Worm (Caenorhabditis elegans): ENCODE data around the gene cec-2.

DNA sequence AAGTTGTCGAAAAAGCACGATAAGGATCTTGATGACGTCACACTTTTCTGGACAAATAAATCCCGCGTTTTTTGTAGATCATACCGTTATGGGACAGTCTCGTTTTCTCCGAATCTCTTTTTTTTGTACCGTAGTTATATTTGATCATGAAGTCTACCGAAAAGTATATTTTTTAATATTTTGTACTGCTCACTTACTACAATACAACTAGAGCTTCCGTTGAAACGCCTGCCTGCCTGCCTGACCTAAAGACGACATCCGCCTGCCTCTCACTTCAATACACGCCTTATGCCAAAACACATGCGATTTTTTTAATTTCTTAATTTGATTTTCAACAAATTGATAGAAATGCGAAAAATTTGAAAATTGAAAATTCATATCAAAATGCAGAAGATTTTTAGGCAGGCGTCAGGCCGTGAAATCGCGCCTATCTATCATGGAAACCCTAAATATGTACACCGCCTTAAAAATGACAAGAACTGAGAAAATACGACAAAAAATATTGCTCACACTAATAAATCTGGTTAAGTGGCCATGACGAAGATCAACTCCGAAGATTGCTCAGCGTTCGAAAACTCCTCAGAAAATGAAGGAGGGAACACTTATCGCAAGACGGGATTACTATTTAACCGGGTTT, 55.2 kb downstream of the cec-2 start, which contains the start of gene W09G12.8:
- TF ChIP-seq pha-4 (tag; optimal IDR thresholded peaks at IDR 0.05), result no peak
- TF ChIP-seq K11D2.4 (GFP tag; IDR thresholded peaks at IDR 0.05), result no peak
- no peak for TF ChIP-seq mxl-1 (tag; optimal IDR thresholded peaks at IDR 0.05)
- TF ChIP-seq fkh-3 (tag; optimal IDR thresholded peaks at IDR 0.05), result no peak
- no peak for TF ChIP-seq nhr-27 (tag; optimal IDR thresholded peaks at IDR 0.05)
- no peak for TF ChIP-seq F37B4.10 (GFP tag; IDR thresholded peaks at IDR 0.05)
